Worm (Caenorhabditis elegans): ENCODE measurements around the gene nhr-71.

The nhr-71 gene

ce11 chrX:13739125-13739820, 7.8 kb upstream of the nhr-71 start (continued):
- TF ChIP-seq lin-15B (tag; optimal IDR thresholded peaks at IDR 0.05) (no peak), aly-2 (tag; optimal IDR thresholded peaks at IDR 0.05) (no peak), unc-39 (tag; optimal IDR thresholded peaks at IDR 0.05) (no peak), lin-29 (GFP tag; IDR thresholded peaks at IDR 0.05) (no peak), egl-43 (GFP tag; IDR thresholded peaks at IDR 0.05) (no peak), unc-62 (GFP tag; optimal IDR thresholded peaks at IDR 0.05 in 1 of 2) (peak in 1 of 2 experiments; percentile 98), unc-62 (tag; optimal IDR thresholded peaks at IDR 0.05) (no peak), tra-1 (GFP tag; IDR thresholded peaks at IDR 0.05) (peak; percentile 43; the same call in 1 of the 2 replicates), Y105C5A.15 (GFP tag; IDR thresholded peaks at IDR 0.05) (no peak), attf-4 (tag; optimal IDR thresholded peaks at IDR 0.05) (no peak), cey-2 (tag; optimal IDR thresholded peaks at IDR 0.05; ENCODE audit: borderline replicate concordance, insufficient read depth) (no peak), zag-1 (tag; optimal IDR thresholded peaks at IDR 0.05) (no peak), nhr-41 (GFP tag; IDR thresholded peaks at IDR 0.05) (no peak)

- no peak for TF ChIP-seq F37D6.2 (tag; optimal IDR thresholded peaks at IDR 0.05)
- TF ChIP-seq dpl-1 (GFP tag; optimal IDR thresholded peaks at IDR 0.05): no peak
- TF ChIP-seq nhr-25 (tag; optimal IDR thresholded peaks at IDR 0.05; ENCODE audit: borderline replicate concordance, insufficient read depth): no peak
- no peak for TF ChIP-seq nhr-41 (GFP tag; IDR thresholded peaks at IDR 0.05)
Measured at ce11 chrX:13743371-13743770, 3.7 kb upstream of the nhr-71 start.

ce11 chrX:13744543-13745113, 2.5 kb upstream of the nhr-71 start:
- TF ChIP-seq pqm-1 (tag; optimal IDR thresholded peaks at IDR 0.05) (peak; percentile 38), tra-1 (GFP tag; IDR thresholded peaks at IDR 0.05) (peak; percentile 75), mep-1 (tag; optimal IDR thresholded peaks at IDR 0.05) (peak; percentile 26), hlh-11 (tag; optimal IDR thresholded peaks at IDR 0.05) (peak; percentile 84), snpc-4 (tag; optimal IDR thresholded peaks at IDR 0.05) (no peak), lsy-2 (tag; optimal IDR thresholded peaks at IDR 0.05) (peak in 1 of 2 experiments; percentile 41), mdl-1 (tag; optimal IDR thresholded peaks at IDR 0.05) (peak in 1 of 2 experiments; percentile 32), zfp-2 (tag; optimal IDR thresholded peaks at IDR 0.05) (no peak), ceh-20 (GFP tag; IDR thresholded peaks at IDR 0.05) (peak; percentile 47; the same call in 1 of the 2 replicates), nhr-41 (GFP tag; IDR thresholded peaks at IDR 0.05) (no peak), aha-1 (tag) (peak; percentile 42), nhr-11 (tag; optimal IDR thresholded peaks at IDR 0.05) (peak; percentile 67), ctbp-1 (GFP tag; IDR thresholded peaks at IDR 0.05) (peak; percentile 40; the same call in 1 of the 2 replicates), nhr-48 (tag; optimal IDR thresholded peaks at IDR 0.05) (peak; percentile 70), hlh-30 (tag; optimal IDR thresholded peaks at IDR 0.05; ENCODE audit: insufficient read depth) (peak; percentile 63), nhr-6 (tag; optimal IDR thresholded peaks at IDR 0.05) (peak; percentile 34), mxl-3 (GFP tag; optimal IDR thresholded peaks at IDR 0.05) (peak; percentile 68), dmd-6 (GFP tag; IDR thresholded peaks at IDR 0.05) (peak; percentile 84), dve-1 (tag; optimal IDR thresholded peaks at IDR 0.05; ENCODE audit: insufficient read depth) (peak; percentile 8), nhr-28 (tag; optimal IDR thresholded peaks at IDR 0.05) (peak; percentile 95), hif-1 (tag; optimal IDR thresholded peaks at IDR 0.05) (peak in 1 of 2 experiments; percentile 47), tag-97 (GFP tag; IDR thresholded peaks at IDR 0.05) (no peak), rbr-2 (tag; optimal IDR thresholded peaks at IDR 0.05) (no peak)

All from whole organism, L4 larva.